Fruit fly (Drosophila melanogaster) whole organism, pupa: Measurements from ENCODE around the gene Cox17.

Experiments used
- CG10348 ChIP-seq: fragments of 200-800 bp; sonication (Bioruptor generic); IDR thresholded peaks from 2 replicates; pipeline ENCODE4 v1.3.6; 2022; ENCODE audit warnings: missing biosample characterization, missing genetic modification characterization
- CG12605 ChIP-seq: fragments of 200-800 bp; sonication (Bioruptor generic); IDR thresholded peaks from 2 replicates; pipeline ENCODE4 v1.3.6; 2022; ENCODE audit warnings: missing biosample characterization, missing genetic modification characterization
- CG13204 ChIP-seq: fragments of 200-800 bp; sonication (Bioruptor generic); optimal IDR thresholded peaks from 2 replicates; lab custom pipeline; 2018; ENCODE audit warnings: missing biosample characterization, mild to moderate bottlenecking, missing genetic modification characterization, moderate library complexity
- CG14655 ChIP-seq: fragments of 200-800 bp; sonication (Bioruptor generic); optimal IDR thresholded peaks from 3 replicates; lab custom pipeline; 2017; ENCODE audit warnings: mild to moderate bottlenecking, missing biosample characterization, missing genetic modification reagents, missing genetic modification characterization
- CG15710 ChIP-seq: fragments of 200-800 bp; sonication (Bioruptor generic); optimal IDR thresholded peaks from 2 replicates; lab custom pipeline; 2018; ENCODE audit warnings: missing biosample characterization, mild to moderate bottlenecking, missing genetic modification characterization, moderate library complexity
- CG17806 ChIP-seq: fragments of 200-800 bp; sonication (Bioruptor generic); optimal IDR thresholded peaks from 2 replicates; lab custom pipeline; 2018; ENCODE audit warnings: missing biosample characterization, mild to moderate bottlenecking, missing genetic modification characterization, moderate library complexity
- CG32121 ChIP-seq: fragments of 200-800 bp; sonication (Bioruptor generic); IDR thresholded peaks from 2 replicates; pipeline ENCODE4 v1.3.6; 2022; ENCODE audit warnings: missing biosample characterization, missing genetic modification characterization
- CG34367 ChIP-seq: fragments of 200-800 bp; sonication (Bioruptor generic); optimal IDR thresholded peaks from 2 replicates; lab custom pipeline; 2018; ENCODE audit warnings: missing biosample characterization, mild to moderate bottlenecking, missing genetic modification characterization
- CG4496 ChIP-seq: fragments of 200-800 bp; sonication (Bioruptor generic); IDR thresholded peaks from 3 replicates; pipeline ENCODE4 v1.3.6; 2022; ENCODE audit warnings: missing biosample characterization, missing genetic modification characterization
- CG8159 ChIP-seq: fragments of 200-800 bp; sonication (Bioruptor generic); optimal IDR thresholded peaks from 3 replicates; lab custom pipeline; 2018; ENCODE audit warnings: missing biosample characterization, mild to moderate bottlenecking, missing genetic modification characterization, moderate library complexity
- CG8301 ChIP-seq: fragments of 200-800 bp; sonication (Bioruptor generic); optimal IDR thresholded peaks from 2 replicates; lab custom pipeline; 2018; ENCODE audit warnings: missing biosample characterization, mild to moderate bottlenecking, missing genetic modification characterization
- CG9948 ChIP-seq: fragments of 200-800 bp; sonication (Bioruptor generic); optimal IDR thresholded peaks from 2 replicates; lab custom pipeline; 2018; ENCODE audit warnings: missing biosample characterization, mild to moderate bottlenecking, missing genetic modification characterization, moderate library complexity
- D1 ChIP-seq: fragments of 200-800 bp; sonication (Bioruptor generic); optimal IDR thresholded peaks from 2 replicates; lab custom pipeline; 2018; ENCODE audit warnings: missing biosample characterization, mild to moderate bottlenecking, missing genetic modification characterization, moderate library complexity
- EcR ChIP-seq: fragments of 200-800 bp; sonication (Bioruptor generic); optimal IDR thresholded peaks from 3 replicates; lab custom pipeline; 2019; ENCODE audit warnings: missing biosample characterization, missing genetic modification characterization, mild to moderate bottlenecking, moderate library complexity, missing genetic modification reagents
- Ets98B ChIP-seq: fragments of 200-800 bp; sonication (Bioruptor generic); IDR thresholded peaks from 2 replicates; pipeline ENCODE4 v1.3.6; 2022; ENCODE audit warnings: missing biosample characterization, missing genetic modification characterization
- Pif1A ChIP-seq: fragments of 200-800 bp; sonication (Bioruptor generic); optimal IDR thresholded peaks from 3 replicates; lab custom pipeline; 2016; ENCODE audit warnings: missing biosample characterization, missing genetic modification characterization
- Pif1B ChIP-seq: fragments of 200-800 bp; sonication (Bioruptor generic); optimal IDR thresholded peaks from 3 replicates; lab custom pipeline; 2016; ENCODE audit warnings: missing biosample characterization, missing genetic modification characterization
- Snoo ChIP-seq: fragments of 200-800 bp; sonication (Bioruptor generic); optimal IDR thresholded peaks from 3 replicates; lab custom pipeline; 2017; ENCODE audit warnings: missing biosample characterization, mild to moderate bottlenecking, missing genetic modification characterization, inconsistent platforms
- fd96Ca ChIP-seq: fragments of 200-800 bp; sonication (Bioruptor generic); IDR thresholded peaks from 3 replicates; pipeline ENCODE4 v1.3.6; 2022; ENCODE audit warnings: missing biosample characterization, missing genetic modification characterization
- gl ChIP-seq: fragments of 200-800 bp; sonication (Bioruptor generic); optimal IDR thresholded peaks from 2 replicates; lab custom pipeline; 2018; ENCODE audit warnings: missing biosample characterization, mild to moderate bottlenecking, missing genetic modification characterization
- rn ChIP-seq: fragments of 200-800 bp; sonication (Bioruptor generic); IDR thresholded peaks from 2 replicates; pipeline ENCODE4 v1.3.6; 2022; ENCODE audit warnings: missing biosample characterization, missing genetic modification characterization

Cox17 gene

DNA sequence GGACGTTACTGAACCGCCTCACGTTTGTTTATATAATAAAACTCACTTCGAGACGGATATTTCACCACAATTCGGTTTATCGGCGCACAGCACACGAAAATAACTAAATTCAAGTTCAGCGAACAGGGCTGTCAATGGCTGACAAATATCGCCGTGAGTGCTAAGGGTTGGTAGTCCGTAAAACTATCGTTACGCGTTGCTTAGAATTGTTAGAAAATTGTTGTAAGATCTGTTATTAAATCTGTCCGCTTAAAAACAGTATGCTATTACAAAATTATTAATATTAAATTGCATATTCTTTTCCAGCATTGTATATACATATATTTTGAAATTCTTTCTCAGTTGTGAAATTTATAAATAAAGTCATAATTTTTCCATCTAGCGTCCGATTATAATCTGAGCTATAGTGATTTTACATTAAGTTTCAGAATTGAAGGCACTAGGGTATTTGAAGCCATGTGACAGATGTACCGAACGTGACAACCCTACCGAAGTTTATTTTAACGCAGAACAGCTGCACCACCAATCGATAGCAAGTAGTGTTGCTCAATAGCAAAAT, at the start of gene Cox17:
Cox17 (minus strand) TSS at position 120 of the 559 bp plus-strand sequence.
- TF ChIP-seq rn, result no peak
- TF ChIP-seq CG15710 (tag; lab: Kevin White, UChicago), result peak; percentile 78
- peak; percentile 61 for TF ChIP-seq Snoo (tag; lab: Kevin White, UChicago)
- peak; percentile 57 for TF ChIP-seq CG17806 (tag; lab: Kevin White, UChicago)
- no peak for TF ChIP-seq CG12605 (GFP tag; lab: Robert Waterston, UW)
- TF ChIP-seq Ets98B (GFP tag; lab: Robert Waterston, UW), result peak; percentile 38
- TF ChIP-seq CG8301 (tag; lab: Kevin White, UChicago), result peak; percentile 66
- peak; percentile 74 for TF ChIP-seq Pif1A (GFP tag; lab: Kevin White, UChicago)
- TF ChIP-seq CG9948 (tag; lab: Kevin White, UChicago), result peak; percentile 72
- TF ChIP-seq CG13204 (GFP tag; lab: Kevin White, UChicago), result peak; percentile 13
- TF ChIP-seq CG4496 (GFP tag; lab: Robert Waterston, UW), result peak; percentile 21; the same call in 1 of the 3 replicates
- TF ChIP-seq CG14655 (GFP tag; lab: Kevin White, UChicago), result peak; percentile 82
- peak; percentile 63; the same call in 2 of the 3 replicates for TF ChIP-seq fd96Ca (GFP tag; lab: Robert Waterston, UW)
- peak; percentile 58 for TF ChIP-seq CG34367 (tag; lab: Kevin White, UChicago)
- TF ChIP-seq CG8159 (tag; lab: Kevin White, UChicago), result peak; percentile 80
- TF ChIP-seq Pif1B (GFP tag; lab: Kevin White, UChicago), result peak; percentile 58
- peak; percentile 22 for TF ChIP-seq D1 (tag; lab: Kevin White, UChicago)
- peak; percentile 15 for TF ChIP-seq gl
- no peak for TF ChIP-seq EcR (GFP tag; lab: Kevin White, UChicago)
- peak; percentile 31; the same call in 1 of the 2 replicates for TF ChIP-seq CG32121
- peak; percentile 62 for TF ChIP-seq CG10348 (GFP tag; lab: Robert Waterston, UW)
- TF ChIP-seq, all 21 proteins: peak for 18

DNA sequence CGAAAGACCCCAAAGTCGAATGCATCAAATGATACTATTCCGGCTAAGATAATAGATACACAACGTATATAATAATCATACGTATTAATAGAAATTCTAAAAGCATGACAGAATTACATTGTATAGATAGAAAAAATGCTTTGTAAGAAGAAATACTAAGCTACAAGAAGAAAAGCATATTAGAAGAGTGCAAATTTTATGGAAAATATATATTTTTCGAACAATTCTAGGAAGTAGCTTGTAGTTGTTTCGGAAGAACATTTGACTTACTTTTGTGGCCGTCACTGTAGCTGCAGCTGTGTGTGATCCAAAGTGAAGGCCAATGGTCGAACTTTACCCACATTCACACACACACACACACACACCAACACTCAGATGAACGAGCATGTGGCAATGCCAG, 47.6 kb upstream of the Cox17 start:
- TF ChIP-seq CG8301 (tag; lab: Kevin White, UChicago), result peak; percentile 49
- no peak for TF ChIP-seq EcR (GFP tag; lab: Kevin White, UChicago)
- TF ChIP-seq D1 (tag; lab: Kevin White, UChicago), result no peak
- peak; percentile 52 for TF ChIP-seq CG14655 (GFP tag; lab: Kevin White, UChicago)

DNA sequence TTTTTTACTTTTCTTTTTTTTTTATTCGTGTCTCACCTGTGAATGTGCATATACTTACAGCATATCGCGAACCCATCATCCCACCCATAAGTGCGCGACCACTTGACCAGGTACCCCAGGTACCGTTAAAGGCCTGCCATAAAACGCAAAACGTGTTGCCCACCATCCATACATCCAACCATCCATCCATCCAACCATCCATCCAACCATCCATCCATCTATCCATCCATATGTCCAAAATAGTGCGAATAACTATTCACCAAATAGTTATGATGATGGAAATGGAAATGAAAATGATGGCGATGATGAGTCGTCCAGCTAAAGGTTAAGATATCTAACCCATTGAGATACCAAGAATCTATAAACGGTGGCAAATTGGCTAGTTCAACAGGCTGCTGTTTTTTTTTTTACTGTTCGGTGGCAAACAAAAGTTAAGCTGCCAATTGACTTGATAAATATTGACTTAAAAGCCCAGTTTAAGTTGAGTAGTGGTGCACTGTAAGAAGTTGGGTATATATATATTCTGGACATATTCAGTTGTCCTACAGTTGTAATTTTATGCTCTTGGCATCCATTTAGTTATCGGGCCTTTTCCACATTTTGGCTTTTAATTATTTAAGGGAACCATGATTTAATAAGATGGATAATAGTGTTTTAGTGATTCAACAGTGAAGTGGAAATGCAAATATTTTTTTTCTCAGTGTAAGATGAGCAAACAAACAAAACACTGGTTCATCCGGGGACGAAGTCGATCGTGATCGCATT, 43.6 kb upstream of the Cox17 start:
- peak; percentile 22 for TF ChIP-seq CG8301 (tag; lab: Kevin White, UChicago)
- no peak for TF ChIP-seq Snoo (tag; lab: Kevin White, UChicago)
- no peak for TF ChIP-seq CG10348 (GFP tag; lab: Robert Waterston, UW)
- TF ChIP-seq CG14655 (GFP tag; lab: Kevin White, UChicago), result peak; percentile 41
- TF ChIP-seq fd96Ca (GFP tag; lab: Robert Waterston, UW), result no peak
- peak; percentile 23 for TF ChIP-seq Pif1A (GFP tag; lab: Kevin White, UChicago)
- TF ChIP-seq CG8159 (tag; lab: Kevin White, UChicago), result peak; percentile 36

DNA sequence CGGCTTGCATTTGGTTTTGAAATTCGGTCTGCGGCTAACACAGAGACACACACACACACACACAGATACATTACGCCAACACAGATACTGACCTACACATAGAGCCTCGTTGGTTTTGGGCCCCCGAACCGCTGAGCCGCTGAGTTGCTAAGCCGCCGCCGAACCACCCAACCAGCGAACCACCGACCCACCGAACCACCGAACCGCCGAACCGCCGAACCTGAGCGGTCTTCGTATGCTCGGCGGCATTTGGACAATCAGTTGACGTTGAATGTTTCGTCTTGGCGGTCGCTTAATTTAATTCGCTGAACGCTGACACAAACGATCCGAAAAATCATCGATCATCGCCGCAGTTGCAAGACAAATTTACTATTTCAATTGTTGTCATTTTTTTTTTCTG, 41.0 kb upstream of the Cox17 start, which contains the start of gene drd:
drd (plus strand) TSS at position 258 of the 400 bp plus-strand sequence.
- no peak for TF ChIP-seq CG13204 (GFP tag; lab: Kevin White, UChicago)
- no peak for TF ChIP-seq CG12605 (GFP tag; lab: Robert Waterston, UW)
- no peak for TF ChIP-seq Ets98B (GFP tag; lab: Robert Waterston, UW)
- TF ChIP-seq CG8159 (tag; lab: Kevin White, UChicago), result no peak
- no peak for TF ChIP-seq CG34367 (tag; lab: Kevin White, UChicago)
- no peak for TF ChIP-seq CG17806 (tag; lab: Kevin White, UChicago)
- TF ChIP-seq CG32121, result no peak
- TF ChIP-seq Pif1A (GFP tag; lab: Kevin White, UChicago), result no peak
- no peak for TF ChIP-seq D1 (tag; lab: Kevin White, UChicago)
- TF ChIP-seq CG15710 (tag; lab: Kevin White, UChicago), result no peak
- TF ChIP-seq Snoo (tag; lab: Kevin White, UChicago), result no peak
- no peak for TF ChIP-seq fd96Ca (GFP tag; lab: Robert Waterston, UW)
- no peak for TF ChIP-seq rn
- TF ChIP-seq Pif1B (GFP tag; lab: Kevin White, UChicago), result no peak
- no peak for TF ChIP-seq CG8301 (tag; lab: Kevin White, UChicago)
- no peak for TF ChIP-seq EcR (GFP tag; lab: Kevin White, UChicago)

DNA sequence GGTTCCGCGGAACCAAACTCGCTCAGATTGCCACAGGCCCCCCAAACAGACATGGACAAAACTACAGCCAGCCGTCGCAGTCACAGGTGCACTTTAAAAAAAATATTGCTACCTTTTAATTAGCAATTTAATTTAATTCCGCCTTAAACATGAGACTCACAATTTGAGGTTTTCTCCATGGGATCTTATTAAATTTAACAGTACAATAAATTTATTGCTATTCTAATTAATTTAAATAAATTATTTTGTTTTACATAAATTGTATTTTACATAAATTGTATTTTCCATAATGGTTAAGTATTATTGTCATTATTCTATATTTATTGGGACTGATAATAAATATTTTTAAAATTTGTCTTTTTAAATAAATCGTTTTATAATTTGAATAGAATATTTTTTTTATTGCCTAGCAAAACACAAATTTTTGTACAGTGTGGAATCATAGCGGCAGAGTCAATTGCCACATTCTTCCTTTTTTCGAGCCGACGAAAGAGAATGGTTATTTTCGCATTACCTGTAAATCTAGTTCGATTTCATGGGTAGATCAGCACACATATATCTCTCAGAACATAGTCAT, 39.0 kb upstream of the Cox17 start:
- peak; percentile 34 for TF ChIP-seq CG17806 (tag; lab: Kevin White, UChicago)
- TF ChIP-seq CG9948 (tag; lab: Kevin White, UChicago), result peak; percentile 73
- TF ChIP-seq rn, result no peak
- no peak for TF ChIP-seq Ets98B (GFP tag; lab: Robert Waterston, UW)
- TF ChIP-seq Pif1A (GFP tag; lab: Kevin White, UChicago), result no peak
- TF ChIP-seq Snoo (tag; lab: Kevin White, UChicago), result no peak
- TF ChIP-seq EcR (GFP tag; lab: Kevin White, UChicago), result no peak
- TF ChIP-seq CG8301 (tag; lab: Kevin White, UChicago), result peak; percentile 55
- TF ChIP-seq fd96Ca (GFP tag; lab: Robert Waterston, UW), result no peak
- no peak for TF ChIP-seq Pif1B (GFP tag; lab: Kevin White, UChicago)
- TF ChIP-seq CG12605 (GFP tag; lab: Robert Waterston, UW), result no peak
- peak; percentile 35 for TF ChIP-seq CG15710 (tag; lab: Kevin White, UChicago)
- TF ChIP-seq CG32121, result peak; percentile 27; the same call in 1 of the 2 replicates
- TF ChIP-seq CG14655 (GFP tag; lab: Kevin White, UChicago), result peak; percentile 77
- no peak for TF ChIP-seq D1 (tag; lab: Kevin White, UChicago)
- TF ChIP-seq CG8159 (tag; lab: Kevin White, UChicago), result peak; percentile 67
- TF ChIP-seq CG10348 (GFP tag; lab: Robert Waterston, UW), result no peak; the same call in 1 of the 2 replicates
- TF ChIP-seq CG4496 (GFP tag; lab: Robert Waterston, UW), result 0 out of 3 replicates have a peak, but pooled peaks have one; percentile 7
- no peak for TF ChIP-seq CG13204 (GFP tag; lab: Kevin White, UChicago)
- peak; percentile 11 for TF ChIP-seq CG34367 (tag; lab: Kevin White, UChicago)
- TF ChIP-seq gl, result no peak
